Worm (Caenorhabditis elegans): Measurements from ENCODE around the gene C52E2.3.

Gene C52E2.3

ce11 chrII:1889071-1889470 is 38.0 kb downstream of the C52E2.3 start, which contains the start of gene math-8:
TSS of gene math-8 (minus strand) at chrII:1889171.
- TF ChIP-seq nhr-77 (tag; optimal IDR thresholded peaks at IDR 0.05) (no peak), jun-1 (tag; optimal IDR thresholded peaks at IDR 0.05) (no peak), tbx-2 (tag; optimal IDR thresholded peaks at IDR 0.05) (no peak), nhr-11 (tag; optimal IDR thresholded peaks at IDR 0.05) (no peak), mdl-1 (tag; optimal IDR thresholded peaks at IDR 0.05) (no peak), egl-27 (tag; optimal IDR thresholded peaks at IDR 0.05) (no peak), ztf-4 (tag; optimal IDR thresholded peaks at IDR 0.05) (no peak)

- no peak for TF ChIP-seq fkh-2 (tag; optimal IDR thresholded peaks at IDR 0.05)
- no peak for TF ChIP-seq zag-1 (tag; optimal IDR thresholded peaks at IDR 0.05)
- TF ChIP-seq R02D3.7 (tag; optimal IDR thresholded peaks at IDR 0.05), result no peak
- no peak for TF ChIP-seq elt-3 (tag; optimal IDR thresholded peaks at IDR 0.05)
- TF ChIP-seq lsy-12 (tag; optimal IDR thresholded peaks at IDR 0.05), result no peak
- TF ChIP-seq nhr-43 (tag; optimal IDR thresholded peaks at IDR 0.05; ENCODE audit: poor library complexity, severe bottlenecking), result no peak
- TF ChIP-seq nfya-1 (tag; optimal IDR thresholded peaks at IDR 0.05; ENCODE audit: insufficient read depth), result no peak
- no peak for TF ChIP-seq pha-4 (tag; optimal IDR thresholded peaks at IDR 0.05)
- TF ChIP-seq egl-5 (tag; optimal IDR thresholded peaks at IDR 0.05), result no peak
- no peak for TF ChIP-seq sea-2 (GFP tag; optimal IDR thresholded peaks at IDR 0.05)
- TF ChIP-seq unc-39 (tag; optimal IDR thresholded peaks at IDR 0.05), result no peak
- TF ChIP-seq mml-1 (tag; optimal IDR thresholded peaks at IDR 0.05), result no peak
- no peak for TF ChIP-seq hmg-11 (tag; optimal IDR thresholded peaks at IDR 0.05)
- TF ChIP-seq ZK546.5 (tag; optimal IDR thresholded peaks at IDR 0.05), result no peak
- TF ChIP-seq elt-1 (tag; optimal IDR thresholded peaks at IDR 0.05), result no peak
- TF ChIP-seq snpc-4 (tag; optimal IDR thresholded peaks at IDR 0.05), result no peak
- no peak for TF ChIP-seq ceh-82 (tag; optimal IDR thresholded peaks at IDR 0.05)
- no peak for TF ChIP-seq nhr-28 (tag; optimal IDR thresholded peaks at IDR 0.05)
These were observed 39.6 kb downstream of the C52E2.3 start, which contains the start of gene math-9 for ce11 chrII:1890682-1891081. TSS of gene math-9 (minus strand) at chrII:1890782.

- TF ChIP-seq ceh-82 (tag; optimal IDR thresholded peaks at IDR 0.05) (no peak), nhr-43 (tag; optimal IDR thresholded peaks at IDR 0.05; ENCODE audit: poor library complexity, severe bottlenecking) (no peak), lin-15B (tag; optimal IDR thresholded peaks at IDR 0.05) (no peak), ceh-16 (tag; optimal IDR thresholded peaks at IDR 0.05) (no peak), egl-27 (tag; optimal IDR thresholded peaks at IDR 0.05) (no peak), nhr-23 (tag; optimal IDR thresholded peaks at IDR 0.05) (no peak), fos-1 (tag; optimal IDR thresholded peaks at IDR 0.05) (no peak), zag-1 (tag; optimal IDR thresholded peaks at IDR 0.05) (no peak), daf-12 (tag; optimal IDR thresholded peaks at IDR 0.05) (no peak)
These were observed 42.9 kb downstream of the C52E2.3 start, which contains the start of gene C16C4.1 for ce11 chrII:1893912-1894311. TSS of gene C16C4.1 (plus strand) at chrII:1894212.

- TF ChIP-seq unc-62 (GFP tag; optimal IDR thresholded peaks at IDR 0.05), result no peak
- no peak for TF ChIP-seq nhr-11 (tag; optimal IDR thresholded peaks at IDR 0.05)
- no peak for TF ChIP-seq ztf-4 (tag; optimal IDR thresholded peaks at IDR 0.05)
- TF ChIP-seq nhr-43 (tag; optimal IDR thresholded peaks at IDR 0.05; ENCODE audit: poor library complexity, severe bottlenecking), result no peak
- TF ChIP-seq nhr-28 (tag; optimal IDR thresholded peaks at IDR 0.05), result no peak
- TF ChIP-seq eor-1 (tag; optimal IDR thresholded peaks at IDR 0.05), result no peak
- TF ChIP-seq egl-5 (tag; optimal IDR thresholded peaks at IDR 0.05), result no peak
- TF ChIP-seq skn-1 (tag; optimal IDR thresholded peaks at IDR 0.05), result no peak
- no peak for TF ChIP-seq fos-1 (tag; optimal IDR thresholded peaks at IDR 0.05)
- TF ChIP-seq ztf-11 (tag; optimal IDR thresholded peaks at IDR 0.05), result no peak
- no peak for TF ChIP-seq daf-12 (tag; optimal IDR thresholded peaks at IDR 0.05)
- no peak for TF ChIP-seq ZK546.5 (tag; optimal IDR thresholded peaks at IDR 0.05)
- TF ChIP-seq tbx-2 (tag; optimal IDR thresholded peaks at IDR 0.05), result no peak
- no peak for TF ChIP-seq fkh-10 (GFP tag; optimal IDR thresholded peaks at IDR 0.05)
These were observed 44.2 kb downstream of the C52E2.3 start, which contains the start of gene C46F9.5 for ce11 chrII:1895278-1895677. TSS of gene C46F9.5 (plus strand) at chrII:1895578.

ce11 chrII:1895762-1896161 is 44.7 kb downstream of the C52E2.3 start, which contains the start of gene math-25:
TSS of gene math-25 (plus strand) at chrII:1896062.
- TF ChIP-seq nhr-25 (tag; optimal IDR thresholded peaks at IDR 0.05) (no peak), ceh-28 (tag; optimal IDR thresholded peaks at IDR 0.05) (no peak), nfya-1 (tag; optimal IDR thresholded peaks at IDR 0.05; ENCODE audit: insufficient read depth) (no peak), elt-1 (tag; optimal IDR thresholded peaks at IDR 0.05) (no peak), fos-1 (tag; optimal IDR thresholded peaks at IDR 0.05) (no peak), eor-1 (tag; optimal IDR thresholded peaks at IDR 0.05) (no peak), mml-1 (tag; optimal IDR thresholded peaks at IDR 0.05) (no peak), daf-12 (tag; optimal IDR thresholded peaks at IDR 0.05) (no peak), egl-5 (tag; optimal IDR thresholded peaks at IDR 0.05) (no peak), fkh-2 (tag; optimal IDR thresholded peaks at IDR 0.05) (no peak), nhr-67 (tag; optimal IDR thresholded peaks at IDR 0.05) (no peak)
